Worm (Caenorhabditis elegans) whole organism, L4/young adult: Measurements from ENCODE around the gene F41G3.10.

Experiments
- W03F9.2 ChIP-seq: fragments of 150-350 bp; optimal IDR thresholded peaks from 2 replicates; lab custom pipeline; 2014; ENCODE audit warnings: missing biosample characterization, missing genetic modification characterization
- dao-5 ChIP-seq: sonication (generic microtip); optimal IDR thresholded peaks from 2 replicates; lab custom pipeline; 2016; ENCODE audit warnings: missing genotype, missing genetic modification characterization, moderate library complexity, missing compliant biosample characterization
- him-1 ChIP-seq: sonication (generic microtip); optimal IDR thresholded peaks from 2 replicates; lab custom pipeline; 2016; ENCODE audit warnings: missing genotype, missing genetic modification reagents, missing genetic modification characterization, missing compliant biosample characterization

- TF ChIP-seq him-1 (tag; lab: Kevin White, UChicago) (no peak), W03F9.2 (tag; lab: Kevin White, UChicago) (no peak), dao-5 (tag; lab: Kevin White, UChicago) (no peak)
Observed at ce11 chrII:6791891-6792290, 42.6 kb upstream of the F41G3.10 start, which contains the start of gene T13C2.2.
